Worm (Caenorhabditis elegans): ENCODE data around the gene sfxn-1.1.

The sfxn-1.1 gene

DNA sequence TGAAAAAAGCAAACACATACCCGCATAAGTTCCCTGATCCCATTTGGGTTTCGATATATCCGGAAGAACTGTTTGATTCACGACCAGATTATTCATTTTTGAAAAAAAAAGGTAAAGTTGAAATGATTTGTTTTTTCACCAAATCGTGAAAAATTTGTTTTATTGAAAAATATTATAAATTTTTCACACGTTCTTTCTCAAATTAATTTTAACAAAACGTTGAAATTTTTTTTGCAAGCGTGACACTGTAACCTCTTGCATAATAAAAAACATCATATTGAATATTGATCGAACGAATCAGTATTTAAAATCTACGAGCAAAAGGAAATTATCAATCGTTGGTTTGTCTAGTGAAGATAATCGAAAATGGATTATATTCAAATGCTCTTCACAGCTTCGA lies at the start of gene sfxn-1.1, which contains the start of gene AH6.3:
TSS of gene sfxn-1.1 (minus strand) at position 101 of the 400 bp plus-strand sequence.
TSS of gene AH6.3 (plus strand) at position 275 of the 400 bp plus-strand sequence.
- TF ChIP-seq klf-2 (GFP tag; conservative IDR thresholded peaks at IDR 0.05) (no peak), cog-1 (tag; optimal IDR thresholded peaks at IDR 0.05) (no peak), ztf-29 (GFP tag; IDR thresholded peaks at IDR 0.05) (no peak), ref-1 (GFP tag; conservative IDR thresholded peaks at IDR 0.05) (no peak), T22C8.4 (GFP tag; IDR thresholded peaks at IDR 0.05) (no peak), tab-1 (GFP tag; IDR thresholded peaks at IDR 0.05) (no peak), flt-1 (GFP tag; IDR thresholded peaks at IDR 0.05) (no peak), ztf-23 (GFP tag; IDR thresholded peaks at IDR 0.05) (no peak), med-1 (GFP tag; optimal IDR thresholded peaks at IDR 0.05; ENCODE audit: insufficient read depth) (no peak)

DNA sequence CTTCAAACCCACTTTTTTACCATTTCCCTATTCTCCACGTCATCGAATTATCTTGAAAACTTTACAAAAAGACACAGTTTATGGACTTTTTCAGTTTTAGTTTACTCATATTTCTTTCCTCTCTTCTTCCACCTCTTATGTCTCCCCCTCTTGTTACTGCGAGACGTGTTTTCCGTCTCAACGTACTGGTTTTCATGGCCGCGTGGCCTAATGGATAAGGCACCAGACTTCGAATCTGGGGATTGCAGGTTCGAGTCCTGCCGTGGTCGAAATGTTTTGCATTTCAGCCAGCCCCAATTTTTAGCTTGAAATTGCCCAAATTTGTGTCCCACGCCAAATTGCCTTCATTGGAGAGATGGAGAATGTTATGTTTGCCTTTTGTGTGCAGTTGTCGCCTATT lies 47.4 kb upstream of the sfxn-1.1 start:
- peak; percentile 97 for TF ChIP-seq tab-1 (GFP tag; IDR thresholded peaks at IDR 0.05)
- TF ChIP-seq klf-2 (GFP tag; conservative IDR thresholded peaks at IDR 0.05), result peak; percentile 83
- TF ChIP-seq ref-1 (GFP tag; conservative IDR thresholded peaks at IDR 0.05), result peak; percentile 93
- peak; percentile 61 for TF ChIP-seq cog-1 (tag; optimal IDR thresholded peaks at IDR 0.05)
- TF ChIP-seq ztf-23 (GFP tag; IDR thresholded peaks at IDR 0.05), result peak; percentile 92
- TF ChIP-seq ztf-29 (GFP tag; IDR thresholded peaks at IDR 0.05), result peak; percentile 83
- TF ChIP-seq flt-1 (GFP tag; IDR thresholded peaks at IDR 0.05), result peak; percentile 97
- peak; percentile 47 for TF ChIP-seq med-1 (GFP tag; optimal IDR thresholded peaks at IDR 0.05; ENCODE audit: insufficient read depth)
- TF ChIP-seq T22C8.4 (GFP tag; IDR thresholded peaks at IDR 0.05), result peak; percentile 89

DNA sequence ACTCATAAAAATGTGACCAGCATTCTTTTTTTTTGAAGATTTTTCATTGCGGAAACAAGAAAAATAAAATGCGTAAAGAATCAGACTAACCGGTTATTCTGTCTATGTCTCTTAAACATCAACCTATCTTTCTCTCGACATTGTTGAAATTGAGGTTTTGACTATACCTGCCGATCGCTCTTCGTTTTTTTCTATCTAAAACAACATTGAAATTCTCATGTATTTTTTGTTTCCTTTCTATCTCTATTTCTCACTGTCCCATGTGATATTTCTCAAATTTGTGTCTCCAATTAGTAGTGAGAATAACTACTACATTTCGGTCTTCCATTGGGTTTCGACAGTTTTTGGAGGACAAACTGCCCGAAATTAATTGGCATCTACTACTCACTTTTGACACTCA lies 42.2 kb upstream of the sfxn-1.1 start:
- TF ChIP-seq ztf-23 (GFP tag; IDR thresholded peaks at IDR 0.05), result no peak
- no peak for TF ChIP-seq ztf-29 (GFP tag; IDR thresholded peaks at IDR 0.05)
- no peak for TF ChIP-seq cog-1 (tag; optimal IDR thresholded peaks at IDR 0.05)
- TF ChIP-seq klf-2 (GFP tag; conservative IDR thresholded peaks at IDR 0.05), result no peak
- TF ChIP-seq tab-1 (GFP tag; IDR thresholded peaks at IDR 0.05), result no peak
- TF ChIP-seq flt-1 (GFP tag; IDR thresholded peaks at IDR 0.05), result no peak

DNA sequence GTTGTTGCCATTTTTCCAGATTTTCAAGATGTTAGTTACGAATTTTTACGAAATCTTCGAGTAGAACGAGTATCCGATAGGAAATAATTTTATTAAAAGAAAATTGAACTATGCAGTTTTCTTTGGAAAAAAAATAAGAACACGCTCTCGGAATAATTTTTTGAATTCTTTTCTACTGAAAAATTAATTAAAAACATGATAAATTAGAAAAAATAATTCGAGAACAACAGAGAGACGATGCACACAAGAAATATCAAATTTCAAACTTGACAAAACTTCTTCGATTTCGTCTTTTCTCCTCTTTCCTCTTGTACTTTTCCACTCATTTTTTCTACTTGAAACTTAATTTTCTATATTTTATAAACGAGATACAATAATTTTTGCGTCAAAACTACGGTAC lies 41.2 kb upstream of the sfxn-1.1 start, which contains the start of gene F35H8.4:
TSS of gene F35H8.4 (minus strand) at position 101 of the 400 bp plus-strand sequence.
- TF ChIP-seq tab-1 (GFP tag; IDR thresholded peaks at IDR 0.05) (no peak), cog-1 (tag; optimal IDR thresholded peaks at IDR 0.05) (no peak), flt-1 (GFP tag; IDR thresholded peaks at IDR 0.05) (no peak), ztf-29 (GFP tag; IDR thresholded peaks at IDR 0.05) (no peak), med-1 (GFP tag; optimal IDR thresholded peaks at IDR 0.05; ENCODE audit: insufficient read depth) (no peak), T22C8.4 (GFP tag; IDR thresholded peaks at IDR 0.05) (no peak), ref-1 (GFP tag; conservative IDR thresholded peaks at IDR 0.05) (no peak), klf-2 (GFP tag; conservative IDR thresholded peaks at IDR 0.05) (no peak), ztf-23 (GFP tag; IDR thresholded peaks at IDR 0.05) (no peak)

DNA sequence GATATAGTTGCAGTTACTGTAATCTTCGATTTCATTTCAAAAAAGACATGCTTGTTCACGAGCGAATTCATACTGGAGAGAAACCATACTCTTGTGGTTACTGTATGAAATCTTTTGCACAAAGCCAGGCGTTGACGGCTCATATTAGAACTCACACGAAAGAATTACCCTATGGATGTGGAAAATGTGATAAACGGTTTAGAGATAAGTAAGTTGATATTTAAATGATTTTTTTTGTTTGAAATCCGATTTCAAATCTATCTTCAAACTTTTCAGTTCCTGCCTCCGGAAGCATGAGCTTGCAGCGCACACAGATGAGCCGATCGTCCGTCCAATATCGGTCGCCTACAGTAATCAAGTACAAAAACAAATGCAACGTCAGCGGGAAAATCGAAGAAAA lies 40.2 kb upstream of the sfxn-1.1 start:
- TF ChIP-seq med-1 (GFP tag; optimal IDR thresholded peaks at IDR 0.05; ENCODE audit: insufficient read depth) (no peak), klf-2 (GFP tag; conservative IDR thresholded peaks at IDR 0.05) (no peak), ref-1 (GFP tag; conservative IDR thresholded peaks at IDR 0.05) (no peak), cog-1 (tag; optimal IDR thresholded peaks at IDR 0.05) (no peak), ztf-29 (GFP tag; IDR thresholded peaks at IDR 0.05) (no peak), T22C8.4 (GFP tag; IDR thresholded peaks at IDR 0.05) (no peak), flt-1 (GFP tag; IDR thresholded peaks at IDR 0.05) (no peak), tab-1 (GFP tag; IDR thresholded peaks at IDR 0.05) (no peak), ztf-23 (GFP tag; IDR thresholded peaks at IDR 0.05) (no peak)

DNA sequence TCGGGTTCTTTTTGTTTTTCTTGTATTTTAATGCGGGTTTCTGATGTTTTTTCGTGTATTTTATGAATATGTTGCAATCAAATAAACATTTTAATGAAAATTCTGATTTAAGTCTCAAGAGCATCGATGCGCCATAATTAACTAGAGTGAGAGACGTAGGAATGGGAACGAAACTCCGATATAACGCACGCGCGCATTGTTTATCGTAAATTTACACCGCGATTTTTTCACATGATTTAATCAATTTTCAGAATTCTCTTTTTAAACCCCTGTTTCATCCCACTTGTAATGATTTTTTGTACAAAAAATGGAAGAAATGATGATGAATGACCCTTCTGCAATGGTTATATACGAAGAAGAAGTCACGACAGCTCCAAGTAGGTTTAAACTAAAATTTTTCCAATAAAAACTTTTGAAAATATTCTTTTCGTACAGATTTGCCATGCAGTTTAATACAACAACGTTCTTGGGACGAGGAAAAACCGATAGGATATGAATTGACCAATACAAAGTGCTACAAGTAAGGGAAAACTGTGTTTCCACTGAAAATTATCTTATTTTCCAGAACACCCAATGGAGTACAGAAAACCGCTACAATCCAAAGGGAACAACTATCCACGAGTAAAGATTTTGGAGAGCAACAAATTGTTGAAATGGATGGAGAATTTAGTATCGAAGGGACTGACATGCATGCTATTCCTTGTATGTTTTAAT lies 38.9 kb upstream of the sfxn-1.1 start, which contains the start of gene zfp-2:
TSS of gene zfp-2 (plus strand) at position 214 of the 714 bp plus-strand sequence.
- TF ChIP-seq tab-1 (GFP tag; IDR thresholded peaks at IDR 0.05), result no peak
- TF ChIP-seq klf-2 (GFP tag; conservative IDR thresholded peaks at IDR 0.05), result no peak
- TF ChIP-seq ztf-23 (GFP tag; IDR thresholded peaks at IDR 0.05), result no peak
- no peak for TF ChIP-seq cog-1 (tag; optimal IDR thresholded peaks at IDR 0.05)
- no peak for TF ChIP-seq ztf-29 (GFP tag; IDR thresholded peaks at IDR 0.05)
- TF ChIP-seq flt-1 (GFP tag; IDR thresholded peaks at IDR 0.05), result no peak
- no peak for TF ChIP-seq ref-1 (GFP tag; conservative IDR thresholded peaks at IDR 0.05)

DNA sequence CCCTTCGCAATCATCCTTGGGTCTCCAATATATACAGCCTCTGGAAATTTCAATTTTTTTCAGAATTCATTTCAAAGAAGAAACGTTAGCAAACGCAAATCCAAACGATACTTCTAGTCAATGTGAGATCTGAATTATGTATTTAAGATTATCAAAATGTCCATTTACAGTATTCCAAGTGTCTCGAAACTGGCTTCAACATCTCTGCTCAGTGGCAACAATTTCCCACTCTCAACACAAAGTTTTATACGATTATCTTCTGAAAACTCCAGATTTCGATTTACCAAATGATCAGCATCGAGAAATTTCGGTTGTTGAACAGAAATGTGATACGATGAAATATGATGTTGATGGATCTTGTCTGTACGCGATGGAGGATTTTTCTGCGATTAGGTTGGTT lies 37.9 kb upstream of the sfxn-1.1 start:
- TF ChIP-seq ref-1 (GFP tag; conservative IDR thresholded peaks at IDR 0.05) (no peak), klf-2 (GFP tag; conservative IDR thresholded peaks at IDR 0.05) (no peak), ztf-29 (GFP tag; IDR thresholded peaks at IDR 0.05) (no peak), tab-1 (GFP tag; IDR thresholded peaks at IDR 0.05) (no peak), cog-1 (tag; optimal IDR thresholded peaks at IDR 0.05) (no peak), T22C8.4 (GFP tag; IDR thresholded peaks at IDR 0.05) (no peak)

DNA sequence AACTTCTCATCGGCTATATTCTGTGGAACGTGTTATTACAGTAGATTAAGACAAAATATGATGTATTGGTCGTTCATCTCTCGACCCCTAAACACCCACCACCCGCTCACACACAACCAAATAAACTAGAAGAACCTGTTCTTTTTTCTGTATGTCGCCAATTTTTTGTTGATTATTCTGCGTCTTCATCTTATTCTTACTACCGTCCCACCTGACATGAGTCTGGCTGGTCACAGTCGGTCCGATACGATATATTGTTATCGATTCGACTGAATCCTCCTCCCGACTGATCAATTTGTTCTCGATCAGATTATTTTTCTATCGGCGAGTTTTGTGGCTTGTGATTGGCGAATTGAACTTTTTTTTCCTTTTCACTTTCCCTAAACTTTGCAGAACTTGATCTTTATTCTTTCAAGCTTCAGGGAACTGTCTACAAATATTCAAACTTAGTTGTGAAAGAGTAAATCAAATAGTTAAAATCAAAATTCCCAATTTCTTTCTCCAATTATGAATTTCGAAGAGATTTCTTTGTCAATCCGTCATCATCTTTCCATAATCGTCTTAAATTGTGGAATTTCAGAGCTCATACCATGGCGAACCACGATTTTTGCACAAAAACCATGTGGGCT lies 36.4 kb upstream of the sfxn-1.1 start, which contains the start of gene F35H8.2:
TSS of gene F35H8.2 (plus strand) at position 579 of the 629 bp plus-strand sequence.
- TF ChIP-seq ref-1 (GFP tag; conservative IDR thresholded peaks at IDR 0.05), result no peak
- TF ChIP-seq ztf-23 (GFP tag; IDR thresholded peaks at IDR 0.05), result no peak
- no peak for TF ChIP-seq ztf-29 (GFP tag; IDR thresholded peaks at IDR 0.05)
- TF ChIP-seq med-1 (GFP tag; optimal IDR thresholded peaks at IDR 0.05; ENCODE audit: insufficient read depth), result no peak
- no peak for TF ChIP-seq T22C8.4 (GFP tag; IDR thresholded peaks at IDR 0.05)
- no peak for TF ChIP-seq cog-1 (tag; optimal IDR thresholded peaks at IDR 0.05)

DNA sequence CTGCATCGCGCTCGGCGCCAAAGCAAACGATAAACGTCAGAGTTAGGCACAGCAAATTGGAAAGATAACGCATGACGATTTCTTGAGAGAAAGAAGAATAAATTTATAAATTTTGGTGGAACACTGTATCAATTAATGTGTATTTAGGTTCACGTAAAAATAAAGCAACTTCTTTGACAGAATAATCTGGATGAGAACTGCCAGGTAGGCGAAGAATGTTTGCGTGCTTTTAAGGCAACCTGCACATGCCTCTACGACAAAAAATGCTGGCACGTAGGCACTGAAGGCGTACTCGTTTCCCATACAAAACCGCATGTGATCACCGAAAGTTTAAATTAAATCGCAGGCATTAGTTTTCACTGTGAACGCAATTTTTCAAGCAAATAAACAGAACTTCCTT lies 34.5 kb upstream of the sfxn-1.1 start, which contains the start of gene F35H8.1:
TSS of gene F35H8.1 (minus strand) at position 101 of the 400 bp plus-strand sequence.
- TF ChIP-seq ztf-29 (GFP tag; IDR thresholded peaks at IDR 0.05) (no peak), ztf-23 (GFP tag; IDR thresholded peaks at IDR 0.05) (no peak), med-1 (GFP tag; optimal IDR thresholded peaks at IDR 0.05; ENCODE audit: insufficient read depth) (no peak), T22C8.4 (GFP tag; IDR thresholded peaks at IDR 0.05) (no peak), flt-1 (GFP tag; IDR thresholded peaks at IDR 0.05) (no peak), cog-1 (tag; optimal IDR thresholded peaks at IDR 0.05) (no peak), tab-1 (GFP tag; IDR thresholded peaks at IDR 0.05) (no peak), klf-2 (GFP tag; conservative IDR thresholded peaks at IDR 0.05) (no peak), ref-1 (GFP tag; conservative IDR thresholded peaks at IDR 0.05) (no peak)
